Worm (Caenorhabditis elegans) whole organism, L4 larva: ENCODE measurements around the gene F22E12.1.

ENCODE experiments used
- T26A8.4 ChIP-seq: fragments of 200-800 bp; sonication (Bioruptor generic); IDR thresholded peaks from 2 replicates; pipeline ENCODE4 v1.3.6; 2022; ENCODE audit warnings: missing genetic modification characterization, missing compliant biosample characterization
- ZK546.5 ChIP-seq, 2 experiments: sonication (generic microtip); optimal IDR thresholded peaks; 2 replicates each; lab custom pipeline; 2017; ENCODE audit warnings: missing biosample characterization in 2 of 2, missing genetic modification characterization in 2 of 2
- aha-1 ChIP-seq: fragments of 150-350 bp; peaks from one replicate; lab custom pipeline; 2014; ENCODE audit warnings: missing biosample characterization, missing genetic modification characterization
- ama-1 ChIP-seq: fragments of 150-350 bp; optimal IDR thresholded peaks from 2 replicates; lab custom pipeline; 2014; ENCODE audit warnings: inconsistent platforms, mixed read lengths
- ceh-28 ChIP-seq: fragments of 150-350 bp; optimal IDR thresholded peaks from 2 replicates; lab custom pipeline; 2014; ENCODE audit warnings: missing biosample characterization, missing genetic modification reagents, missing genetic modification characterization
- daf-16 ChIP-seq, 3 experiments: sonication (generic microtip); optimal IDR thresholded peaks; 2 replicates each; lab custom pipeline; 2016 to 2017; ENCODE audit warnings: missing genetic modification characterization in 3 of 3, missing genetic modification reagents in 3 of 3, mild to moderate bottlenecking in 2 of 3, missing compliant biosample characterization in 2 of 3, missing biosample characterization in 1 of 3, moderate library complexity in 1 of 3
- dmd-6 ChIP-seq: fragments of 200-800 bp; sonication (Bioruptor generic); IDR thresholded peaks from 2 replicates; pipeline ENCODE4 v1.3.6; 2022; ENCODE audit warnings: missing genetic modification reagents, missing genetic modification characterization, missing compliant biosample characterization
- dmd-9 ChIP-seq: fragments of 200-800 bp; sonication (Bioruptor generic); IDR thresholded peaks from 2 replicates; pipeline ENCODE4 v1.3.6; 2022; ENCODE audit warnings: missing genetic modification reagents, missing genetic modification characterization, missing compliant biosample characterization
- duxl-1 ChIP-seq: sonication (generic microtip); optimal IDR thresholded peaks from 2 replicates; lab custom pipeline; 2016; ENCODE audit warnings: mild to moderate bottlenecking, missing genetic modification characterization, moderate library complexity, missing compliant biosample characterization; ENCODE audit not compliant: poor library complexity
- gei-8 ChIP-seq: fragments of 200-800 bp; sonication (Bioruptor generic); optimal IDR thresholded peaks from 2 replicates; lab custom pipeline; 2018; ENCODE audit warnings: mild to moderate bottlenecking, missing genetic modification characterization, missing compliant biosample characterization
- hif-1 ChIP-seq, 2 experiments: sonication (generic microtip); optimal IDR thresholded peaks; 2 replicates each; lab custom pipeline; 2016 to 2017; ENCODE audit warnings: missing compliant biosample characterization in 2 of 2, missing genetic modification characterization in 2 of 2, missing genetic modification reagents in 2 of 2, missing genotype in 2 of 2, mild to moderate bottlenecking in 1 of 2
- hlh-11 ChIP-seq: fragments of 200-800 bp; sonication (Bioruptor generic); optimal IDR thresholded peaks from 2 replicates; lab custom pipeline; 2018; ENCODE audit warnings: mild to moderate bottlenecking, missing genetic modification characterization, missing compliant biosample characterization
- hlh-30 ChIP-seq: sonication (generic microtip); optimal IDR thresholded peaks from 2 replicates; lab custom pipeline; 2017; ENCODE audit warnings: antibody characterized with exemption, mild to moderate bottlenecking, missing genetic modification characterization, missing compliant biosample characterization; ENCODE audit not compliant: insufficient read depth
- lin-29 ChIP-seq: fragments of 200-800 bp; sonication (Bioruptor generic); IDR thresholded peaks from 2 replicates; pipeline ENCODE4 v1.3.6; 2022; ENCODE audit warnings: missing genetic modification reagents, missing genetic modification characterization, missing compliant biosample characterization
- lir-3 ChIP-seq: sonication (generic microtip); optimal IDR thresholded peaks from 2 replicates; lab custom pipeline; 2016; ENCODE audit warnings: mild to moderate bottlenecking, missing genetic modification characterization, missing compliant biosample characterization
- lsy-2 ChIP-seq, 2 experiments: fragments of 150-350 bp in 1 of 2; sonication (generic microtip) in 1 of 2; optimal IDR thresholded peaks; 2 replicates each; lab custom pipeline; 2014 to 2017; ENCODE audit warnings: missing biosample characterization in 2 of 2, missing genetic modification characterization in 2 of 2
- madf-9 ChIP-seq: fragments of 200-800 bp; sonication (Bioruptor generic); conservative IDR thresholded peaks from 2 replicates; pipeline ENCODE4 v1.3.6; 2022; ENCODE audit warnings: missing genetic modification reagents, missing genetic modification characterization, missing compliant biosample characterization
- mdl-1 ChIP-seq, 2 experiments: fragments of 150-350 bp in 1 of 2; sonication (generic microtip) in 1 of 2; optimal IDR thresholded peaks; 2 replicates each; lab custom pipeline; 2014 to 2017; ENCODE audit warnings: missing biosample characterization in 2 of 2, missing genetic modification characterization in 2 of 2
- mep-1 ChIP-seq: fragments of 150-350 bp; sonication (generic microtip); optimal IDR thresholded peaks from 3 replicates; lab custom pipeline; 2014; ENCODE audit warnings: missing biosample characterization, missing genetic modification characterization
- nhr-28 ChIP-seq: fragments of 150-350 bp; optimal IDR thresholded peaks from 2 replicates; lab custom pipeline; 2014; ENCODE audit warnings: missing biosample characterization, missing genetic modification characterization
- pha-4 ChIP-seq, 2 experiments: fragments of 150-350 bp in 1 of 2; fragments of 200-800 bp in 1 of 2; sonication (Bioruptor generic) in 1 of 2; IDR thresholded peaks in 1 of 2; optimal IDR thresholded peaks in 1 of 2; 2 replicates each; pipeline versions ENCODE4 v1.3.6 to Lab custom; 2014 to 2022; ENCODE audit warnings: missing genetic modification characterization in 2 of 2, missing genetic modification reagents in 2 of 2, missing biosample characterization in 1 of 2, missing compliant biosample characterization in 1 of 2
- pqm-1 ChIP-seq: sonication (generic microtip); optimal IDR thresholded peaks from 2 replicates; lab custom pipeline; 2017; ENCODE audit warnings: missing biosample characterization, missing genetic modification characterization
- snpc-1.2 ChIP-seq: fragments of 200-800 bp; sonication (Bioruptor generic); IDR thresholded peaks from 2 replicates; pipeline ENCODE4 v1.3.6; 2022; ENCODE audit warnings: missing genetic modification reagents, missing genetic modification characterization, missing compliant biosample characterization
- tag-97 ChIP-seq: fragments of 200-800 bp; sonication (Bioruptor generic); IDR thresholded peaks from 2 replicates; pipeline ENCODE4 v1.3.6; 2022; ENCODE audit warnings: missing genetic modification characterization, missing compliant biosample characterization
- unc-62 ChIP-seq, 3 experiments: fragments of 150-350 bp in 1 of 3; sonication (generic microtip); optimal IDR thresholded peaks in 2 of 3; peaks in 1 of 3; 1 replicate in 1 of 3; 2 replicates in 2 of 3; lab custom pipeline; 2014 to 2017; ENCODE audit warnings: missing biosample characterization in 3 of 3, missing genetic modification characterization in 3 of 3, missing genetic modification reagents in 3 of 3, missing genotype in 1 of 3
- zag-1 ChIP-seq: fragments of 150-350 bp; optimal IDR thresholded peaks from 2 replicates; lab custom pipeline; 2014; ENCODE audit warnings: missing biosample characterization, missing genetic modification characterization
- zip-2 ChIP-seq: fragments of 150-350 bp; optimal IDR thresholded peaks from 2 replicates; lab custom pipeline; 2014; ENCODE audit warnings: missing biosample characterization, missing genetic modification characterization

Gene F22E12.1

ce11 chrV:10478097-10478828 is 21.1 kb upstream of the F22E12.1 start, which contains the start of the genes crp-1 and Y32F6B.9:
crp-1 (plus strand) TSS chrV:10478564.
Y32F6B.9 (plus strand) TSS chrV:10478699.
- TF ChIP-seq mdl-1 (tag; optimal IDR thresholded peaks at IDR 0.05; lab: Kevin White, UChicago) (peak in 1 of 2 experiments; percentile 17), lir-3 (tag; lab: Kevin White, UChicago) (no peak), hif-1 (tag; optimal IDR thresholded peaks at IDR 0.05; lab: Kevin White, UChicago) (peak in 1 of 2 experiments; percentile 13), daf-16 (GFP tag; optimal IDR thresholded peaks at IDR 0.05; lab: Kevin White, UChicago) (no peak), daf-16 (tag; optimal IDR thresholded peaks at IDR 0.05; lab: Kevin White, UChicago) (peak; percentile 44), gei-8 (GFP tag; lab: Kevin White, UChicago) (no peak), pqm-1 (tag; lab: Kevin White, UChicago) (peak; percentile 60), hlh-11 (tag; lab: Kevin White, UChicago) (peak; percentile 54), nhr-28 (tag; lab: Kevin White, UChicago) (peak; percentile 40), aha-1 (tag; lab: Kevin White, UChicago) (peak; percentile 95), dmd-6 (GFP tag; lab: Robert Waterston, UW) (peak; percentile 41; the same call in 1 of the 2 replicates), unc-62 (GFP tag; optimal IDR thresholded peaks at IDR 0.05 in 1 of 2; lab: Kevin White, UChicago) (peak in 1 of 2 experiments; percentile 23), unc-62 (tag; optimal IDR thresholded peaks at IDR 0.05; lab: Kevin White, UChicago) (no peak), duxl-1 (no peak), hlh-30 (tag; lab: Kevin White, UChicago) (peak; percentile 49)

- TF ChIP-seq madf-9 (GFP tag; lab: Robert Waterston, UW): no peak
- peak; percentile 86 for TF ChIP-seq zip-2 (tag; lab: Kevin White, UChicago)
- no peak for TF ChIP-seq dmd-9
- TF ChIP-seq hlh-30 (tag; lab: Kevin White, UChicago): peak; percentile 6
- no peak for TF ChIP-seq zag-1 (tag; lab: Kevin White, UChicago)
- peak; percentile 20 for TF ChIP-seq nhr-28 (tag; lab: Kevin White, UChicago)
- peak in 1 of 2 experiments; percentile 20 for TF ChIP-seq lsy-2 (tag; optimal IDR thresholded peaks at IDR 0.05; lab: Kevin White, UChicago)
- peak in 1 of 2 experiments; percentile 23 for TF ChIP-seq hif-1 (tag; optimal IDR thresholded peaks at IDR 0.05; lab: Kevin White, UChicago)
- TF ChIP-seq mep-1 (tag; lab: Kevin White, UChicago): peak; percentile 56
- no peak for TF ChIP-seq snpc-1.2 (GFP tag; lab: Robert Waterston, UW)
- peak; percentile 89 for TF ChIP-seq aha-1 (tag; lab: Kevin White, UChicago)
- TF ChIP-seq lin-29: no peak
- TF ChIP-seq ama-1 (lab: Kevin White, UChicago): peak; percentile 93
- TF ChIP-seq, all 104 proteins: peak for 8
These were observed 19.8 kb upstream of the F22E12.1 start for ce11 chrV:10476864-10477443.

ce11 chrV:10475421-10475820 is 18.3 kb upstream of the F22E12.1 start:
- TF ChIP-seq ama-1 (lab: Kevin White, UChicago) (peak; percentile 66), snpc-1.2 (GFP tag; lab: Robert Waterston, UW) (no peak), ZK546.5 (tag; optimal IDR thresholded peaks at IDR 0.05; lab: Kevin White, UChicago) (no peak), unc-62 (GFP tag; optimal IDR thresholded peaks at IDR 0.05 in 1 of 2; lab: Kevin White, UChicago) (no peak), unc-62 (tag; optimal IDR thresholded peaks at IDR 0.05; lab: Kevin White, UChicago) (no peak), aha-1 (tag; lab: Kevin White, UChicago) (peak; percentile 96), nhr-28 (tag; lab: Kevin White, UChicago) (no peak)
- TF ChIP-seq, all 104 proteins: peak for 2

- no peak for TF ChIP-seq tag-97 (GFP tag; lab: Robert Waterston, UW)
- peak; percentile 48 to 87 for TF ChIP-seq hif-1 (tag; optimal IDR thresholded peaks at IDR 0.05; lab: Kevin White, UChicago)
- TF ChIP-seq ama-1 (lab: Kevin White, UChicago): peak; percentile 25
- TF ChIP-seq ceh-28 (tag; lab: Kevin White, UChicago): no peak
- peak; percentile 37 for TF ChIP-seq aha-1 (tag; lab: Kevin White, UChicago)
- no peak for TF ChIP-seq dmd-6 (GFP tag; lab: Robert Waterston, UW)
- 0 out of 2 replicates have a peak, but pooled peaks have one; percentile 12 for TF ChIP-seq T26A8.4 (GFP tag; lab: Robert Waterston, UW)
- peak in 1 of 2 experiments; percentile 76 for TF ChIP-seq daf-16 (GFP tag; optimal IDR thresholded peaks at IDR 0.05; lab: Kevin White, UChicago)
- TF ChIP-seq daf-16 (tag; optimal IDR thresholded peaks at IDR 0.05; lab: Kevin White, UChicago): no peak
- TF ChIP-seq pha-4 (GFP tag; IDR thresholded peaks at IDR 0.05; lab: Robert Waterston, UW): no peak
- TF ChIP-seq pha-4 (tag; optimal IDR thresholded peaks at IDR 0.05; lab: Kevin White, UChicago): peak; percentile 51
- TF ChIP-seq, all 104 proteins: peak for 6
These were observed 16.9 kb upstream of the F22E12.1 start for ce11 chrV:10474040-10474439.
